Fruit fly (Drosophila melanogaster) S2 (cell line): Measurements from ENCODE around the gene Syn.

Experiments
- CG8478 ChIP-seq: fragments of >200 bp; optimal IDR thresholded peaks from 2 replicates; lab custom pipeline; 2018
- CTCF ChIP-seq, 2 experiments: fragments of >200 bp; optimal IDR thresholded peaks; 2 replicates each; lab custom pipeline; 2018

- TF ChIP-seq CG8478 (lab: Kevin White, UChicago) (no peak), CTCF (optimal IDR thresholded peaks at IDR 0.05; lab: Kevin White, UChicago) (no peak)
These were observed 24.2 kb upstream of the Syn start for dm6 chr3R:10166334-10166733.
